Fruit fly (Drosophila melanogaster): ENCODE data around the gene CG4570.

DNA sequence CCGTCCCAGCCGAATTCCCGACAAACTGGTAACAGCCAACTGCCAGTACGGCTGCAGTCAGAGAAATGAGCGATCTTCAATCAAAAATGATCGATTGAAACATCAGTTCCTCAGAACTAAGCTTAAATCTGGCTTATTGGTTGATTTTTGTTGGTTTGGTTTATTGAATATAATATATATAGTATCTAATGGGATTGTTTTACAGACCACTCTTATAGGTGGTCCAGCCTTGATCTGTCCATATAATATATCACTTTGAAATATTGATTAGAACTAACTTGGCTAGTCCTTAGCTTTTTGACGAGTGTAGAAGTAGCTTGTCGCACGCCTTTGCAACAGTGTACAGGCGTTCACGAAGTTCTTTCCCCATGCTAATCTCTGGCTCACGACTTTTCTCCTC, 14.2 kb upstream of the CG4570 start:
- no peak for TF ChIP-seq CG8632 (GFP tag; optimal IDR thresholded peaks at IDR 0.05)
- TF ChIP-seq Hr39 (GFP tag; optimal IDR thresholded peaks at IDR 0.05): no peak
- no peak for TF ChIP-seq topi (GFP tag; optimal IDR thresholded peaks at IDR 0.05)
- 0 out of 2 replicates have a peak, but pooled peaks have one; percentile 12 for TF ChIP-seq CG15336 (GFP tag; IDR thresholded peaks at IDR 0.05)
- TF ChIP-seq ss (GFP tag; optimal IDR thresholded peaks at IDR 0.05): peak; percentile 4 to 31
- no peak for TF ChIP-seq esn (GFP tag; optimal IDR thresholded peaks at IDR 0.05)

Data from whole organism, prepupa.